Fruit fly (Drosophila melanogaster) whole organism: ENCODE results near the gene Osi21.

Experiments used
- CG8478 ChIP-seq: fragments of >200 bp; optimal IDR thresholded peaks from 2 replicates; lab custom pipeline; 2018; ENCODE audit warnings: inconsistent platforms
- Dll ChIP-seq: fragments of >200 bp; optimal IDR thresholded peaks from 2 replicates; lab custom pipeline; 2017
- EcR ChIP-seq, 2 experiments: fragments of >200 bp; optimal IDR thresholded peaks; 2 replicates each; lab custom pipeline; 2017; ENCODE audit warnings: missing biosample characterization in 2 of 2, missing genetic modification characterization in 2 of 2, missing genetic modification reagents in 2 of 2
- pan ChIP-seq: fragments of >200 bp; optimal IDR thresholded peaks from 2 replicates; lab custom pipeline; 2017
- psq ChIP-seq: fragments of >200 bp; optimal IDR thresholded peaks from 2 replicates; lab custom pipeline; 2017
- usp ChIP-seq: fragments of >200 bp; optimal IDR thresholded peaks from 2 replicates; lab custom pipeline; 2017; ENCODE audit warnings: missing biosample characterization, missing genetic modification characterization, mixed read lengths

Gene Osi21

DNA sequence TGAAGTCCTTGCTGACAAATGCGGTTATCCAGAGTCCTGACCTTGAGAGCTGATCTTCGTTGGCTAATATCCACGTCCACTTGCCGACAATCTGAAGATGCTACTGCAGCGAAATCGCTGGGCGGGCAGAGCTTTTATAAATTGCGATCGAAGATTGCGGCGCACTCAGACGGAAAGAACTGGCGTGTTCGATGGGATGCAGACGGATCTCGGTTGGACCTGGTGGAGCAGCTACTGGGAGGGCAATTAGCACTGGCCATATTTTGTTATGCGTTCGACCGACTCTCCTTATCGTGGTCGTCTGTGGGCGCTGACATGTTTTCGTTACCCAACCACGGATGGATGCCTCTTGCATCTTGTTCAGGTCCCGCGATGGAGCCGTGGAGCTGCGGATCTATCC is at the start of gene Osi21:
Gene Osi21, minus strand, starts transcription at position 101 of the 400 bp plus-strand sequence.
- TF ChIP-seq pan (lab: Kevin White, UChicago), result no peak
- TF ChIP-seq usp, result no peak
- TF ChIP-seq EcR (GFP tag; optimal IDR thresholded peaks at IDR 0.05; lab: Kevin White, UChicago), result no peak
- TF ChIP-seq Dll (lab: Kevin White, UChicago), result no peak
- no peak for TF ChIP-seq psq (lab: Kevin White, UChicago)
- TF ChIP-seq CG8478 (lab: Kevin White, UChicago), result no peak

DNA sequence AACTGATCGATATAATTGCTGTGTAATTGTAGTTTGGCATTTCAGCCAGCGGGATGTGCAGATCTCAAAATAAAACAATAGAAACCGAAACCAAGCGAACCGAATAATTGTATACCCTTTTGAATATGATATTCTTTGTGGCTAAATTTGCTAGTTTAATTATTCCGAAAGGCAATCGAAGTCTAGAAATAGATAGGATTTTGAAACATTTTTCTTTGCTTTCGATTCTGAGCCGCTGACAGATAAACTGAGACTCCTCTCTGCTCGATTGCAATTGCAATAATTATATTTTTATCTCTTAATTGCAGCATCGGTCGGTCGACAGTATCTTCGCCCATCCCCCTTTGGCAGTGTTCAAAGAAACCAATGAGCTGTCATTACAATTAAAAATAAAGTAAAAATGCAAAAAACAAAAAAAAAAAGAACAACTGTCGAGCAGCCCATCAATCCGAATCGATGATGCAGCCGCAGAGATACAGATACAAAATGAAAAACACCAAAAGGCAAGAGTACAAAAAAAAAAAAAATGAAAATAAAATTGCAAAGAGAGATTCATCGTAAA is 47.6 kb upstream of the Osi21 start:
- TF ChIP-seq usp (no peak), CG8478 (lab: Kevin White, UChicago) (no peak), Dll (lab: Kevin White, UChicago) (no peak), EcR (GFP tag; optimal IDR thresholded peaks at IDR 0.05; lab: Kevin White, UChicago) (no peak), pan (lab: Kevin White, UChicago) (no peak), psq (lab: Kevin White, UChicago) (no peak)

DNA sequence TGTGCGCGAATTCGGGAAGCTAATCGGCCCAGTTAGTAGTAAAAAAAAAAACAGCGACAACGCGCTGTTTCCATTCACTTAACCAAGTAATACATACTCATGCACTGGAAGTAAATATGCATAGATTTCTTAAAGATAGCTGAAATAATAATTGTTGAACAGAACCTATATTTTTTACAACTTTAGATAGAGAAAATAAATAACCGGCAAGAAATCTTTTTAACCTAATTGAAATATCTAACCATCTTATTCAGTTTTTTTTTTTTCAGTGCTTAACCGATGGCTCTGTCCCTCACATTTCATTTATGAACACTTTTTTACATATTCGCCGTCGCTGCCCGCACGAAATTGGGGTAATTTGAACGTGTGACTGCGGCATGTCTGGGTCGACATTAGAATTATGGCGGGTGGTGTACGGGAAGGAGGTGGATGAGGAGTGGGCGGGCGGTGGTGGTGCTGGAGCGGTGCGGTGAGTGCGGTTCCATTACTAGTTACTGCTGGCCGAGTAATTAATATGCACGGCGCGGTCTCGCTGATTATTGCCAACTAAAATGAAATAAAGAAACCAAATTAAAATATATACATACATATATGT is 46.3 kb upstream of the Osi21 start:
- TF ChIP-seq EcR (GFP tag; optimal IDR thresholded peaks at IDR 0.05; lab: Kevin White, UChicago) (no peak), pan (lab: Kevin White, UChicago) (no peak), usp (no peak), psq (lab: Kevin White, UChicago) (no peak), Dll (lab: Kevin White, UChicago) (no peak), CG8478 (lab: Kevin White, UChicago) (no peak)

DNA sequence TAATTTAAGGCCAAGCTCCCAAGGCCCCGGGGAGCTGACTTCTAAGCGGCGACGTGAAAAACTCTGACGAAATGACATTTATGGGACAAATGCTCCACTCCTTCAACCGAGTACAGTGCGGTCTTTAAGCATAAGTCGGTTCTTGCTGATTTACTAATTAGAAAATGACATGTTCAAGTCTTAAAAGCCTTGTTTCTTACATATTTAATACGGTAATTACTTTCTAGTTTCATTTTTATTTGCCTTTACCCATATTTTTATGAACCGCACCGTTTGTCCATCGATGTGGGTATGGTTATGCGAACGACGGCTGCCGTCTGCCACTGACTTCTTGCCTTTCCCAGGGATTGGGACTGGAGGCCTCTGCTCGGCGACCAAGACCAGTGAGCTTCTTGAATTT is 42.9 kb upstream of the Osi21 start:
- TF ChIP-seq pan (lab: Kevin White, UChicago), result no peak

DNA sequence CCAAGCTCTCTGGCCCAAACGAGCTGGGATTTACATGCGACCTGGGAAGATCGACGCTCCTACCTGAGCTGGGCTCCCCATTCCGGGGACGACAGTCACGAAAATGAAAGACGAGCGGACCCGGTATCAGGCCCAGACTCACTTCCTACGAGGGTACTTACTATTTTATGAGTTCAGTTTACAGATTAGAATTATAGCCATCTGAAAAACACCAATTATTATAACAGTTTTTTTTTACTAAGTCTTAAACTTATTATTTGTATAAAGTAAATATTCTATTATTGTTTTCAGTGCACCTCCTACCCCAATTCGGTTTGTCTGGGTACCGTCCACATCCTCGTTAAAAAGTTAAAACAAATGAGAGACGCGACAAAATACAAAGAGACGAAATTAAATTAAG is 40.9 kb upstream of the Osi21 start:
- TF ChIP-seq CG8478 (lab: Kevin White, UChicago) (no peak), psq (lab: Kevin White, UChicago) (no peak), usp (no peak), EcR (GFP tag; optimal IDR thresholded peaks at IDR 0.05; lab: Kevin White, UChicago) (no peak), Dll (lab: Kevin White, UChicago) (no peak), pan (lab: Kevin White, UChicago) (no peak)

DNA sequence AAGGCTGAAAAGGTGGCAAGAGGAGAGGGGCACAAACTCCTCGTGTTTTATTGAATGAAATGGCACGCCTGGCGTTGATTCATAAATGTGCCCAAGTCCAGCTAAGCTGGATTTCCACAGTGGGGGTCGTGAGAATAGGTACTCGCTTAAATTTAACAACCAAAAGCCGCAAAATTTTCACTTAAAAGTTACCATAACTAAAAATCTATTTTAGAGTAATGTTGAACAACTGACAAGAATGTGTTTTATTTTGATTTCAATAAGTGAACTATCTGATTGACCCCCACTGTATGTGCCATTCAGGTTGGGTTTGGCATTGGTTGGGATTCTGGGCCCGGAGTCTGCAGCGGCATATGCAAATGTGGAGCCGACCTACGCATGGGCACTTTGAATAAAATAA is 38.4 kb upstream of the Osi21 start:
- TF ChIP-seq usp (no peak), EcR (GFP tag; optimal IDR thresholded peaks at IDR 0.05; lab: Kevin White, UChicago) (no peak), psq (lab: Kevin White, UChicago) (no peak)

DNA sequence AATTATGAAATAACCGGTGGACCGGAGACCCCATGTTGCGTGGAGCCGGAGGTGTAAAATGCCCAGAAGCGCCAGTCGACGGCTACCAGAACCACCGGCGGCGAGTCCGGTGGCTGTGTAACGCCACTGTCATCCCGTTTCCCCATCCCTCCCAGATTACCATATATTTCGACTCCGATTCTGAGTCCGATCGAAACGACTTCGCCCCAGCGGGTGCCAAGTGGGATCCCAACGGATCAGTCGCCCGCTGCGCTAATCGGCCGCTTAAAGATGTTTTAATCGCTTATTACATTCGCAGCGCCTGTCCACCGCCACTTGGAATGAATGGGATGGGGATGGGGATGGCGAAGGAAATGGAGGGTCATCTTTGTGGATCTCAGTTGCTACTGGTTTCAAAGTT is 37.3 kb upstream of the Osi21 start:
- TF ChIP-seq pan (lab: Kevin White, UChicago), result no peak
- TF ChIP-seq Dll (lab: Kevin White, UChicago), result no peak
- TF ChIP-seq psq (lab: Kevin White, UChicago), result no peak
- TF ChIP-seq EcR (GFP tag; optimal IDR thresholded peaks at IDR 0.05; lab: Kevin White, UChicago), result no peak
- no peak for TF ChIP-seq CG8478 (lab: Kevin White, UChicago)
- no peak for TF ChIP-seq usp

DNA sequence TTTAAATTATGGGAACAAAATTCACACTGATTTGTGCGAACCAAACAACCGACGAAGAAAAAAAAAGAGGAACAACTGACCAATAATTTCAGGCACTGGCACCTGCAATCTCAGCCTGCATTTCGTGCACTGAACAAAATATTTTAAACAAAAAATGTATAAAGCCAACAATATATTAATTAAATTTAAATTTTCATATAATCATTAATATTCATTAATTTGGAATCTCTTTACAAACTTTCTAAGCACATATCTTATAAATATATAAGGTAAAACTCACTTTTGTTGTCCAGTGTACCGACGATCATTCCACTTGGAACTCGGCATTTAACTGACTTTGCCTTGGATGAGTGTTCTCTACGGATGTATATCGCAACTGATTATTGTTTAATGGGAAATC is 36.6 kb upstream of the Osi21 start:
- TF ChIP-seq pan (lab: Kevin White, UChicago), result no peak
- TF ChIP-seq CG8478 (lab: Kevin White, UChicago), result no peak
- no peak for TF ChIP-seq psq (lab: Kevin White, UChicago)
- no peak for TF ChIP-seq Dll (lab: Kevin White, UChicago)
- TF ChIP-seq EcR (GFP tag; optimal IDR thresholded peaks at IDR 0.05; lab: Kevin White, UChicago), result no peak
- no peak for TF ChIP-seq usp

DNA sequence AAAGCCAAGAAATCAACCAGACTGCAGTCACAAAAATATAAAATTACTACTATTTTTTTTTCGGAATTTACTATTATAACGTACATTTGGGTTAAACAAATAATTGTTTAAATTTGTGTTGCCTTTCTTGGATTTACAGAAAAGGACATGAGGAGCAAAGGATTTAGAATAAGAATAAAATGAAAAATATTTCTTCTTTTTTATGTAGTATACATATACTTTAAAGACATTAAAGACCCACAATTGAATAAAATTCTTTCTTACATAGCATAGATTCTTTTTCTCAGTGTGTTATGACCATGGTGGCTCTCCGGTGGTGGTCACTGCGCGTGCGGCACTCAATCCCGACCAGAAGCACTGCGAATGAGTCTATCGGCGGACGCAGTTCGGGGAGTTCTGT is 33.7 kb upstream of the Osi21 start:
- TF ChIP-seq EcR (GFP tag; optimal IDR thresholded peaks at IDR 0.05; lab: Kevin White, UChicago) (no peak), usp (no peak), Dll (lab: Kevin White, UChicago) (no peak), CG8478 (lab: Kevin White, UChicago) (no peak), psq (lab: Kevin White, UChicago) (no peak), pan (lab: Kevin White, UChicago) (no peak)

DNA sequence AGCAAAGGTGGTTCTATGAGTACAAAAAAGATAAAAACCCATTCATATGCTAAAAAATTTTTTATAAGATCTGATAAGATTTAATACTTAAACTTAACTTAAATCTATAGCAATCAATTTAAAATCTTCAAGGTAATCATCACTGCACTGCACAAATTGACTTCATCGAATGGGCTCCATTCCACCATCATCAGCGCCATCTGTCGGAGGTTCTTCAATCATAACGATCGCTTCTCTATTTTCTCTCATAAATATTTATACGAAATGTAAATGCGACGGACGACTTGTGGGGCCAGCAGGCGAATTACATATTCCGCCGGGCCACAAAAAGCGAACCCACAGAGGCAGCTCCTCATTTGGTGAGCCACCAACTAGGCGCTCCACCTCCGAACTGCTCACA is 33.0 kb upstream of the Osi21 start:
- TF ChIP-seq Dll (lab: Kevin White, UChicago) (no peak), pan (lab: Kevin White, UChicago) (no peak), EcR (GFP tag; optimal IDR thresholded peaks at IDR 0.05; lab: Kevin White, UChicago) (no peak), psq (lab: Kevin White, UChicago) (no peak), CG8478 (lab: Kevin White, UChicago) (no peak), usp (no peak)

DNA sequence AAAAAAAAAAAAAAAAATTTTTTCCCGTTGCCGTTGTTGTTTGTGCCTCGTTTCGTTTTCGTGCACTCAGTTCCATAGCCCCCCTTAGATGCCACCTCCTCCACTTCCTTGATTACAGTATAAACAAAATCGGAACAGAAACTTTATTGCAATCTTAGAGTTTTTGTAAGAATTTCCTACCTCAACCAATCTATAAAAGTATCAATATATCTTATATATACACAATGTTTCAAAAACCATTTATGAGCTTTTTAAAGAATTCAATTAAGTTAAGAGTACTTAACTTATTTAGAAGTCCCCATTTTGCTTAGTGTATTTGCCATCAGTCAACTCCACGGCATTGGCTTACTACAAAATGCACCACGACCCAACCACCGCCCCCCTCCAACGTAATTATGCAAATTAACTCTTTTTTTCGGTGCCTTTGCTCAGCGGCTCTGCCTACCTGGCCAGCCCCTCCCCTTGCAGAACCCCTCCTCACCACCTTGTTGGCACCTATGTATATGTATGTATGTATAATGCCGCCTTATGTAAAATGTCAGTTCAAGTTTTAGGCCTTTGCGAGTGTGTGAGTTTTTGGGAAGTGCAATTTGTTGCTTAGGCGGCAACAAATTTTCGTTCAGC is 32.3 kb upstream of the Osi21 start:
- TF ChIP-seq CG8478 (lab: Kevin White, UChicago), result no peak
- no peak for TF ChIP-seq pan (lab: Kevin White, UChicago)
- TF ChIP-seq Dll (lab: Kevin White, UChicago), result no peak
- TF ChIP-seq psq (lab: Kevin White, UChicago), result no peak
- TF ChIP-seq EcR (GFP tag; optimal IDR thresholded peaks at IDR 0.05; lab: Kevin White, UChicago), result no peak
- no peak for TF ChIP-seq usp

DNA sequence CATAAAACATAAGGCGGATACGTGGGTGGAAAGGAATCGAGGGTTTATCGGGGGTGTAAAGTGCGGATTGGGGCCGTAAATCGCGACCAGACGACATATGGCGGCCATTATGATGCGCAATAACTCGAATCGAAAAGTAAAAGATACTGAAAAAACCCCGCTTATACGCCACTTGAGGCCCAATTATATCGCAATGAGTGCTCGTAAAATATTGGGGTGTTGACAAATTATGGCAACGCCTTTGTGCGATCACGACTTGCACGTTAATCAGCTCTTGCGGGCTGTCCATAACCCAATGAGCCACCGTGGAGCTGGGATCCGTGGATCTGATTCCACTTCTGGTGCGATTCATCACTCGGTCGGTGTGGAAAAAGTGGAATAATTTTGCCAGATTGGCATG is 24.3 kb upstream of the Osi21 start:
- TF ChIP-seq CG8478 (lab: Kevin White, UChicago), result no peak
